Worm (Caenorhabditis elegans) whole organism, young adult: Measurements from ENCODE around the gene Y48C3A.14.

Experiments
- B0261.1 ChIP-seq: sonication (generic microtip); optimal IDR thresholded peaks from 2 replicates; lab custom pipeline; 2016; ENCODE audit warnings: mild to moderate bottlenecking, missing genetic modification characterization, moderate library complexity, missing compliant biosample characterization
- aptf-2 ChIP-seq: fragments of 200-800 bp; sonication (Bioruptor generic); conservative IDR thresholded peaks from 2 replicates; pipeline ENCODE4 v1.3.6; 2022; ENCODE audit warnings: missing genetic modification reagents, missing genetic modification characterization, missing compliant biosample characterization
- atf-7 ChIP-seq: sonication (generic microtip); optimal IDR thresholded peaks from 2 replicates; lab custom pipeline; 2017; ENCODE audit warnings: mild to moderate bottlenecking, missing genetic modification characterization, missing compliant biosample characterization
- ceh-100 ChIP-seq: fragments of 200-800 bp; sonication (Bioruptor generic); IDR thresholded peaks from 2 replicates; pipeline ENCODE4 v1.3.6; 2022; ENCODE audit warnings: missing genetic modification reagents, missing genetic modification characterization, missing compliant biosample characterization
- ceh-58 ChIP-seq: fragments of 200-800 bp; sonication (Bioruptor generic); IDR thresholded peaks from 2 replicates; pipeline ENCODE4 v1.3.6; 2022; ENCODE audit warnings: missing genetic modification characterization, missing compliant biosample characterization
- ceh-79 ChIP-seq: sonication (generic microtip); optimal IDR thresholded peaks from 2 replicates; lab custom pipeline; 2017; ENCODE audit warnings: mild to moderate bottlenecking, missing genetic modification characterization, missing compliant biosample characterization
- dpl-1 ChIP-seq: fragments of 150-350 bp; optimal IDR thresholded peaks from 2 replicates; lab custom pipeline; 2014; ENCODE audit warnings: missing biosample characterization, missing genetic modification reagents, missing genetic modification characterization

DNA sequence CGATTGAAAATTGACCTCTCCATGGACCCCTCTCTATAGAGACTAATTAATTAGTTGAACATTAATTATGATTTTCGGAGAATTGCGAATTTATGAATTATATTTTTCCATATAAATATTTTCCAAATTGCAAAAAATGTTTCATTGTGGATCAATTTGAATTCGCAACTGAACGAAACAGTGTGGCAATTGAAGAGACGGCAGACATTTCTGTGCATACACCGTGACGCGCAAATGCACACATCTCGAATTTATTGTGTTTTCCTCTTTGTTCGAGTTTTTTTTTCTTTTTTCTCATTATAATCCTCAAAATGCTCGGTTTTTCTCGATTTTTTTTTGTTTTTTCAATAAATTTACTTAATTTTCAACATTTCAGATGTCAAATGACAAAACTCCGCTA is 20.3 kb upstream of the Y48C3A.14 start, which contains the start of gene Y48C3A.20:
- TF ChIP-seq atf-7 = no peak
- TF ChIP-seq aptf-2 (GFP tag; lab: Robert Waterston, UW) = no peak
- no peak for TF ChIP-seq B0261.1 (tag; lab: Kevin White, UChicago)
- peak; percentile 27 for TF ChIP-seq dpl-1 (GFP tag; lab: Kevin White, UChicago)
- no peak for TF ChIP-seq ceh-79 (tag; lab: Kevin White, UChicago)
- TF ChIP-seq ceh-58 (GFP tag; lab: Robert Waterston, UW) = no peak
- peak; percentile 42; the same call in 1 of the 2 replicates for TF ChIP-seq ceh-100 (GFP tag; lab: Robert Waterston, UW)
